Worm (Caenorhabditis elegans) whole organism, early embryonic: Measurements from ENCODE around the gene F59B10.5.

Experiments
- B0310.2 ChIP-seq: sonication (generic microtip); optimal IDR thresholded peaks from 2 replicates; lab custom pipeline; 2016; ENCODE audit warnings: mild to moderate bottlenecking, missing genetic modification characterization, missing compliant biosample characterization
- ama-1 ChIP-seq: fragments of 150-350 bp; optimal IDR thresholded peaks from 2 replicates; lab custom pipeline; 2014
- hnd-1 ChIP-seq: sonication (generic microtip); optimal IDR thresholded peaks from 2 replicates; lab custom pipeline; 2016; ENCODE audit warnings: missing genetic modification characterization, missing compliant biosample characterization
- tbx-11 ChIP-seq: fragments of 200-800 bp; sonication (Bioruptor generic); IDR thresholded peaks from 2 replicates; pipeline ENCODE4 v1.3.6; 2022; ENCODE audit warnings: missing genetic modification characterization, missing compliant biosample characterization

- TF ChIP-seq hnd-1 = no peak
- TF ChIP-seq tbx-11 (GFP tag; lab: Robert Waterston, UW) = no peak
- peak; percentile 28 for TF ChIP-seq ama-1 (lab: Kevin White, UChicago)
- TF ChIP-seq B0310.2 (tag; lab: Kevin White, UChicago) = no peak
Measured at ce11 chrII:10548778-10549671, 25.5 kb upstream of the F59B10.5 start.
